Fruit fly (Drosophila melanogaster): ENCODE measurements around the gene CG6686.

Gene CG6686

DNA sequence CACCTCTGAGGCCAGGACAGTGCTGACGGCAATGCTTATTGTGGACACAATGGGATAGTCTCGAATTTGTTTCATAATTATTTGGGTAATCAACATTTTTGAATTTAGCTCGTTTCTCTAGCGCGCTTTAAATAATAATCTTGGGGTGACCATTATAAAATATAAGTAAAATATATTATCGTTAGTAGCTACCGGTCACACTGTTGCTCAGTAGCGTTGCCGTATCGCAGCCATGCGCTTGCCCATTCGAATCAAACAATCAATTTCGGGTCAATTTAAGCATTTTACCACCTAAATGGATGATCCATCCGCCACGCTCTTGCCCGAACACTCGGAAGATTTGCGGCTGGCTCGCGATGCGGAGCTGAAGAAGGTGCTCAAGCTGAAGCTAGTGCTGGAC is 1.9 kb upstream of the CG6686 start, which contains the start of the genes zuc and dgt2:
zuc (minus strand) TSS at position 154 of the 400 bp plus-strand sequence.
dgt2 (plus strand) TSS at position 208 of the 400 bp plus-strand sequence.
- no peak for TF ChIP-seq CG7368 (GFP tag; optimal IDR thresholded peaks at IDR 0.05)
- no peak for TF ChIP-seq CG16779 (tag; optimal IDR thresholded peaks at IDR 0.05)
- no peak for TF ChIP-seq CG11902 (GFP tag; optimal IDR thresholded peaks at IDR 0.05)
- no peak for TF ChIP-seq Eip93F (GFP tag; optimal IDR thresholded peaks at IDR 0.05)
- no peak for TF ChIP-seq pdm3 (GFP tag; optimal IDR thresholded peaks at IDR 0.05)
- no peak for TF ChIP-seq CG8319 (GFP tag; optimal IDR thresholded peaks at IDR 0.05)
- no peak for TF ChIP-seq CG9139 (GFP tag; optimal IDR thresholded peaks at IDR 0.05)
- TF ChIP-seq net (GFP tag; optimal IDR thresholded peaks at IDR 0.05): no peak

dm6 chr2L:11989210-11989609 is 1.4 kb upstream of the CG6686 start:
- TF ChIP-seq net (GFP tag; optimal IDR thresholded peaks at IDR 0.05) (no peak), lz (GFP tag; optimal IDR thresholded peaks at IDR 0.05) (no peak), CG8319 (GFP tag; optimal IDR thresholded peaks at IDR 0.05) (no peak), CG7368 (GFP tag; optimal IDR thresholded peaks at IDR 0.05) (no peak), Eip78C (GFP tag) (no peak), CG6792 (GFP tag; optimal IDR thresholded peaks at IDR 0.05) (no peak), fd59A (GFP tag; optimal IDR thresholded peaks at IDR 0.05) (no peak), Hr4 (GFP tag; optimal IDR thresholded peaks at IDR 0.05) (no peak), Met (GFP tag; optimal IDR thresholded peaks at IDR 0.05) (no peak)

- TF ChIP-seq dac (GFP tag; optimal IDR thresholded peaks at IDR 0.05) (no peak), Eip78C (GFP tag) (peak; percentile 52), CG1621 (tag; optimal IDR thresholded peaks at IDR 0.05) (no peak), CG34406 (GFP tag; optimal IDR thresholded peaks at IDR 0.05) (no peak)
Measured at dm6 chr2L:11981210-11981609, 6.6 kb downstream of the CG6686 start, which contains the start of gene CG16965. Gene CG16965 (plus strand): TSS chr2L:11981591.

DNA sequence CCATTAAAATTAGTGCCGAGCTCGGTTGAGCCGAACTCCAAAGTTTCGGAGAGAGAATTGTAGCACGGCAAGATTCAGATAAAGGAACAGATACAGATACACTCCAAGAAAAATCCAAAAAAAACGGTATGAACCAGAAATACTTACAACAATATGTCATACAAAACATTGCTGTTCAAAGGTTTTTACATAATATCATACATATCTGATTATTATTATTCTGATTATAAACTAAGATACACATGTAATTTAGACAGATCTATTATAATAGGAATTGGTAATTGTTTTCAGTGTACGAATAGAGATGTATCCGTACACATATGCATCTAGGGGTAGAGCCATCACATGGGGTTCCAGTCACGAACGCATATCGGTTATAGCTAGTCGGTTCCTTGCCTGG is 7.8 kb downstream of the CG6686 start:
- TF ChIP-seq acj6 (GFP tag; optimal IDR thresholded peaks at IDR 0.05) (peak; percentile 0), CG32006 (GFP tag; optimal IDR thresholded peaks at IDR 0.05) (peak; percentile 20), CG10631 (GFP tag; optimal IDR thresholded peaks at IDR 0.05) (no peak), Sox102F (GFP tag; optimal IDR thresholded peaks at IDR 0.05) (no peak)

DNA sequence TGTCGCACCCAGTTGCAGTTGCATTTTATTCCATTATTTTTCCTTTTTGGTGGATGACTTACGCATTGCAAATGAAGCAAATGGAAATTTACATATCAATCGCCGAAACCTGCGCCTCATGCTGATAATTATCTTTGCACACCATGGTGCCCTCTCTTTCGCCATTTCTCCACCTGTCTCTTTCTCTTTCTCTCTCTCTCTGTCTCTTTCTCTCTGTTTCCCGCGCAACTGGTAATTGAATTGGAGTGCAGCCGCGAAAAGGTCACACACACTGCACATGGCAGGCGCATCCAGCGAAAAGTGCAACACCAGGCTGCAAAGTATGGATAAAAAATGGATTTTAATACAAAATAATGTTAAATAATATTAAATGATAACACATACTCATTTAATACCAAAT is 10.1 kb downstream of the CG6686 start:
- TF ChIP-seq Eip78C (GFP tag) (no peak), net (GFP tag; optimal IDR thresholded peaks at IDR 0.05) (no peak), CG7368 (GFP tag; optimal IDR thresholded peaks at IDR 0.05) (no peak), fd59A (GFP tag; optimal IDR thresholded peaks at IDR 0.05) (no peak)

dm6 chr2L:11976955-11977354 is 10.9 kb downstream of the CG6686 start:
- TF ChIP-seq CG8119 (GFP tag; IDR thresholded peaks at IDR 0.05): peak; percentile 33; the same call in 1 of the 3 replicates
- TF ChIP-seq Eip78C (GFP tag): peak; percentile 64
- no peak for TF ChIP-seq CG31627 (GFP tag; optimal IDR thresholded peaks at IDR 0.05)
- peak; percentile 52; the same call in 2 of the 3 replicates for TF ChIP-seq eg (GFP tag; IDR thresholded peaks at IDR 0.05)
- no peak for TF ChIP-seq CG4318 (GFP tag; optimal IDR thresholded peaks at IDR 0.05)
- TF ChIP-seq CG6792 (GFP tag; optimal IDR thresholded peaks at IDR 0.05): no peak
- peak; percentile 37; the same call in 1 of the 2 replicates for TF ChIP-seq CG15336 (GFP tag; IDR thresholded peaks at IDR 0.05)
- TF ChIP-seq acj6 (GFP tag; optimal IDR thresholded peaks at IDR 0.05): no peak
- TF ChIP-seq CG32006 (GFP tag; optimal IDR thresholded peaks at IDR 0.05): peak; percentile 2

dm6 chr2L:11973145-11973738 is 14.6 kb downstream of the CG6686 start:
- TF ChIP-seq acj6 (GFP tag; optimal IDR thresholded peaks at IDR 0.05) (no peak), eg (GFP tag; IDR thresholded peaks at IDR 0.05) (no peak), Hr4 (GFP tag; optimal IDR thresholded peaks at IDR 0.05) (no peak), CG6276 (GFP tag; optimal IDR thresholded peaks at IDR 0.05) (no peak)

Data from whole organism, prepupa.